Fruit fly (Drosophila melanogaster): ENCODE data around the gene CG5111.

The CG5111 gene

DNA sequence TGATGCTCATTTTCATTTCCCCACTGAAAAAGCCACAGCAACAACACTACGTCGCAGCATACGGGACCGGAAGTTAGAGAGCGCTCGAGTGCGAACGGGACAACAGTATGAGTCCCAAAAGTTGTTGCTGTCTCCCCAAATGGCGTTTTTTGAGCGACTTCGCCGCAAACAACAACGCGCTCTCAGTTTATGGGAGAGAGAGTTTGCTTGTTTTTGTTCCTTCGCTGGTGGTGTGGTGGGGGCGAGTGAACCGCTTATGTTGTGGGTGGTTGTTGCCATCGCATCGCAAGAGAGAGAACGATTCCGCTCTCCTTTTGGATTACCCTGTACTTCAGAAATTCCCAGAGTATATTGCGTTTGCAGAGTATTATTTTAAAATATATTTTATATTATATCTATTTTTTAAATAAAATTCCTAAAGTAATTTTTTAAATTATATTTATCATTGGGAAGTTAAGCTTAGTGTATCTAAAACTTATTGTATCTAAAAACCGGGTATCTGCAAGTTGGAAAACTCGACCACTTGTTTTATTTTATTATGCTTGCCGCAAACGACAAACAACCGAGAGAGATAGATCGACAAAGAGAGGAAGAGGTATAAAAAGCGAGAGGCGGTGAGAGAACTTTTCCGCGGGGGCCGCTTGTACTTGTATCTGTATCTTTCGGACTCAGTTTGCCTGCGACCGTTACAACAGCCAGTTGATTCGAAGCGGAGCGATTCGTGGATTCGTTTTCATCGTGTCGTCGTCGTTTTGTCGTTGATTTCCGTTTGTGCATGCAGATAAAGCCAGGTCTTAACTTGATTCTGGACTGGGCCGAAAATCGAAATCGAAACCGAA is 9.6 kb downstream of the CG5111 start, which contains the start of gene msi (continued):
- TF ChIP-seq CG10979 (tag; optimal IDR thresholded peaks at IDR 0.05) (peak; percentile 100), Ravus (GFP tag; IDR thresholded peaks at IDR 0.05) (peak; percentile 97), usp (GFP tag; optimal IDR thresholded peaks at IDR 0.05) (no peak), Elba2 (GFP tag; optimal IDR thresholded peaks at IDR 0.05) (peak; percentile 59), E2f1 (GFP tag; IDR thresholded peaks at IDR 0.05) (peak; percentile 99), CG7745 (tag; optimal IDR thresholded peaks at IDR 0.05) (peak; percentile 87), Tbp (GFP tag; optimal IDR thresholded peaks at IDR 0.05) (no peak), Xrp1 (GFP tag; IDR thresholded peaks at IDR 0.05) (peak; percentile 100), Chrac-16 (GFP tag; optimal IDR thresholded peaks at IDR 0.05) (peak; percentile 96), ken (GFP tag; IDR thresholded peaks at IDR 0.05) (peak; percentile 98), Xbp1 (GFP tag; optimal IDR thresholded peaks at IDR 0.05) (peak; percentile 98), mirr (GFP tag; optimal IDR thresholded peaks at IDR 0.05) (peak; percentile 89), jing (GFP tag; optimal IDR thresholded peaks at IDR 0.05) (peak; percentile 84), CG9797 (GFP tag; optimal IDR thresholded peaks at IDR 0.05) (peak; percentile 57), luna (GFP tag; optimal IDR thresholded peaks at IDR 0.05) (peak; percentile 33), pan (optimal IDR thresholded peaks at IDR 0.05) (no peak), pan (GFP tag; optimal IDR thresholded peaks at IDR 0.05 in 1 of 2, IDR thresholded peaks at IDR 0.05 in 1 of 2) (peak in 1 of 2 experiments; percentile 99), CG13424 (tag; optimal IDR thresholded peaks at IDR 0.05) (peak; percentile 100), CG14860 (GFP tag; IDR thresholded peaks at IDR 0.05; ENCODE audit: partially characterized antibody) (0 out of 3 replicates have a peak, but pooled peaks have one; percentile 21), CG10366 (GFP tag; IDR thresholded peaks at IDR 0.05) (peak; percentile 98), Bgb (GFP tag; IDR thresholded peaks at IDR 0.05; ENCODE audit: partially characterized antibody) (peak; percentile 65; the same call in 1 of the 2 replicates), dysf (GFP tag; IDR thresholded peaks at IDR 0.05) (peak; percentile 99), Vsx1 (GFP tag; optimal IDR thresholded peaks at IDR 0.05) (peak; percentile 95), GATAe (GFP tag; conservative IDR thresholded peaks at IDR 0.05) (peak; percentile 96), CG16779 (GFP tag; IDR thresholded peaks at IDR 0.05) (peak; percentile 72), pnt (GFP tag; optimal IDR thresholded peaks at IDR 0.05) (peak; percentile 81), NC2β (GFP tag; optimal IDR thresholded peaks at IDR 0.05) (peak; percentile 29), Ptx1 (GFP tag; IDR thresholded peaks at IDR 0.05) (peak; percentile 100), ab (GFP tag; optimal IDR thresholded peaks at IDR 0.05) (peak; percentile 18), Scr (GFP tag; IDR thresholded peaks at IDR 0.05; ENCODE audit: partially characterized antibody) (peak; percentile 36; the same call in 1 of the 2 replicates), sr (GFP tag; IDR thresholded peaks at IDR 0.05) (peak; percentile 94), CG4707 (GFP tag; optimal IDR thresholded peaks at IDR 0.05) (peak; percentile 87), Camta (GFP tag; optimal IDR thresholded peaks at IDR 0.05) (peak; percentile 20), chn (GFP tag; optimal IDR thresholded peaks at IDR 0.05) (peak; percentile 86), CG9609 (GFP tag; optimal IDR thresholded peaks at IDR 0.05) (peak; percentile 44), her (GFP tag; optimal IDR thresholded peaks at IDR 0.05) (peak; percentile 39), CG4360 (GFP tag; IDR thresholded peaks at IDR 0.05) (peak; percentile 88), disco-r (GFP tag; optimal IDR thresholded peaks at IDR 0.05) (peak; percentile 20), CG3995 (GFP tag; optimal IDR thresholded peaks at IDR 0.05) (peak; percentile 8), chinmo (GFP tag; IDR thresholded peaks at IDR 0.05; ENCODE audit: partially characterized antibody) (peak; percentile 85; the same call in 3 of the 4 replicates), eyg (GFP tag; optimal IDR thresholded peaks at IDR 0.05) (peak; percentile 42), NfI (GFP tag; optimal IDR thresholded peaks at IDR 0.05) (peak; percentile 98), CG4854 (GFP tag; optimal IDR thresholded peaks at IDR 0.05) (peak; percentile 70), gro (GFP tag; optimal IDR thresholded peaks at IDR 0.05) (peak; percentile 31), HmgZ (tag; optimal IDR thresholded peaks at IDR 0.05) (peak; percentile 96), CG11560 (tag; IDR thresholded peaks at IDR 0.05) (peak; percentile 94), Mad (GFP tag; optimal IDR thresholded peaks at IDR 0.05) (peak; percentile 73), Dfd (GFP tag; optimal IDR thresholded peaks at IDR 0.05) (no peak), CG10959 (GFP tag; IDR thresholded peaks at IDR 0.05) (peak; percentile 95), CG12104 (GFP tag; optimal IDR thresholded peaks at IDR 0.05) (peak; percentile 96)

All from whole organism, embryonic.